Worm (Caenorhabditis elegans) whole organism, L1 larva: ENCODE measurements around the gene Y116A8C.44.

Experiments used
- aly-2 ChIP-seq: fragments of 150-350 bp; optimal IDR thresholded peaks from 2 replicates; lab custom pipeline; 2014; ENCODE audit warnings: missing biosample characterization, missing genetic modification characterization
- dpl-1 ChIP-seq, 3 experiments: fragments of 150-350 bp in 2 of 3; sonication (generic microtip) in 1 of 3; optimal IDR thresholded peaks; 2 replicates each; lab custom pipeline; 2014 to 2017; ENCODE audit warnings: missing biosample characterization in 3 of 3, missing genetic modification characterization in 3 of 3, missing genetic modification reagents in 3 of 3
- egl-27 ChIP-seq, 2 experiments: fragments of 150-350 bp in 1 of 2; sonication (generic microtip); optimal IDR thresholded peaks; 3 replicates each; lab custom pipeline; 2017 to 2018; ENCODE audit warnings: missing biosample characterization in 2 of 2, missing genetic modification characterization in 2 of 2, missing genetic modification reagents in 2 of 2
- fos-1 ChIP-seq: fragments of 150-350 bp; optimal IDR thresholded peaks from 2 replicates; lab custom pipeline; 2014; ENCODE audit warnings: missing biosample characterization, missing genetic modification characterization
- mef-2 ChIP-seq: fragments of 150-350 bp; optimal IDR thresholded peaks from 2 replicates; lab custom pipeline; 2014; ENCODE audit warnings: missing biosample characterization, missing genetic modification characterization
- nhr-12 ChIP-seq: sonication (generic microtip); optimal IDR thresholded peaks from 2 replicates; lab custom pipeline; 2017; ENCODE audit warnings: missing biosample characterization, missing genetic modification characterization
- nhr-237 ChIP-seq: fragments of 150-350 bp; optimal IDR thresholded peaks from 2 replicates; lab custom pipeline; 2014; ENCODE audit warnings: missing biosample characterization, missing genetic modification characterization
- sup-37 ChIP-seq: fragments of 200-800 bp; sonication (Bioruptor generic); optimal IDR thresholded peaks from 2 replicates; lab custom pipeline; 2018; ENCODE audit warnings: mild to moderate bottlenecking, missing genetic modification characterization, missing compliant biosample characterization
- ztf-4 ChIP-seq: fragments of 150-350 bp; optimal IDR thresholded peaks from 2 replicates; lab custom pipeline; 2014; ENCODE audit warnings: missing biosample characterization, missing genetic modification characterization

DNA sequence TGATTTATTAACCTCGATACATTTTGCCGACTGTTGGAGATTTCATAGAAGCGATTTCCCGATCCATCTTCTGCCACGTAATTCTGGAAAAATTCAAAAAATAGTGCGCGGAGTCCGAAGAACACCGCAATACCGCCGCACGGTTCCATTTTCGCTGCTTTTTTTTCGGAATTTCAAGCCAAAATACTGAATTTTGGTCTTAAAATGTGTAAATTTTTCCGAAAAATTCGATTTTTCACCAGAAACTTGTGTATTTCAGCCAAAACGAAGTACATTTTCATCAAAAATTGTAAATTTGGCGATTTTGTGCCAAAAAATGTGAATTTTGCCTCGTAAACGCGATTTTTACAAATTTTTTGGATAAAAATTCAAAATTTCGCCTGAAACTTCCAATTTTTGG is 45.2 kb upstream of the Y116A8C.44 start:
- no peak for TF ChIP-seq fos-1 (tag; lab: Kevin White, UChicago)
- TF ChIP-seq sup-37 = no peak
- no peak for TF ChIP-seq mef-2 (tag; lab: Kevin White, UChicago)
- no peak for TF ChIP-seq egl-27 (tag; optimal IDR thresholded peaks at IDR 0.05; lab: Kevin White, UChicago)
- no peak for TF ChIP-seq nhr-12 (tag; lab: Kevin White, UChicago)
- TF ChIP-seq aly-2 (tag; lab: Kevin White, UChicago) = no peak
- no peak for TF ChIP-seq nhr-237 (tag; lab: Kevin White, UChicago)
- no peak for TF ChIP-seq dpl-1 (GFP tag; optimal IDR thresholded peaks at IDR 0.05; lab: Kevin White, UChicago)
- TF ChIP-seq ztf-4 (tag; lab: Kevin White, UChicago) = no peak
